Worm (Caenorhabditis elegans) whole organism, young adult: Measurements from ENCODE around the gene T06D8.9.

Experiments
- mel-28 ChIP-seq: sonication (generic microtip); optimal IDR thresholded peaks from 2 replicates; lab custom pipeline; 2016; ENCODE audit warnings: borderline replicate concordance, mild to moderate bottlenecking, missing genetic modification characterization, missing compliant biosample characterization
- unc-62 ChIP-seq: fragments of 150-350 bp; optimal IDR thresholded peaks from 2 replicates; lab custom pipeline; 2014; ENCODE audit warnings: missing biosample characterization, missing genetic modification reagents, missing genetic modification characterization

ce11 chrII:11234751-11235150 is 4.6 kb upstream of the T06D8.9 start, which contains the start of gene cox-15:
- TF ChIP-seq mel-28 (no peak), unc-62 (GFP tag; lab: Kevin White, UChicago) (no peak)
